Worm (Caenorhabditis elegans): ENCODE data around the gene math-24.

The math-24 gene

DNA sequence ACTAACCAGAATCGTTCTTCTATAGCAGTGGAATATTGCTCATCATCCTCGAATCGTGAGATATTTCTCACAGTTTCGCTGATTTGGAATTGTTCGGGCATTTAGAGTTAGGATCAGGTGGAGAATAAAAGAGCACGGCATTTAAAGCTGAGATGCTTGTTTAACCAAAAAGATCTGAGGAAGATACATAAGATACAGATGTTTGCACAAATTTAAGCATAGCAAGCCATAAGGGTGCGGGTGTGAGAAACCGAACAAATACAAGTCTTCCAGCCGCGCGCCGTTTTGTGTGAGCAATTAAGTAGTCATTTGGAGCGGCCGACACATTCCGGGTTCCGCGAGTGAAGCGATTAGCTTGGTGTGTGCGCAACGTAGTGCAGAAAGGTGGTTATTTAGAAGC, 13.7 kb upstream of the math-24 start, which contains the start of gene math-7:
Gene math-7 (minus strand): TSS at position 101 of the 400 bp plus-strand sequence.
- TF ChIP-seq tbx-8 (GFP tag; optimal IDR thresholded peaks at IDR 0.05) (no peak), pha-4 (tag; optimal IDR thresholded peaks at IDR 0.05) (no peak), ceh-43 (GFP tag; optimal IDR thresholded peaks at IDR 0.05) (no peak), ces-1 (GFP tag; optimal IDR thresholded peaks at IDR 0.05) (no peak), nhr-76 (tag; optimal IDR thresholded peaks at IDR 0.05) (no peak), ceh-39 (tag; optimal IDR thresholded peaks at IDR 0.05) (no peak)

DNA sequence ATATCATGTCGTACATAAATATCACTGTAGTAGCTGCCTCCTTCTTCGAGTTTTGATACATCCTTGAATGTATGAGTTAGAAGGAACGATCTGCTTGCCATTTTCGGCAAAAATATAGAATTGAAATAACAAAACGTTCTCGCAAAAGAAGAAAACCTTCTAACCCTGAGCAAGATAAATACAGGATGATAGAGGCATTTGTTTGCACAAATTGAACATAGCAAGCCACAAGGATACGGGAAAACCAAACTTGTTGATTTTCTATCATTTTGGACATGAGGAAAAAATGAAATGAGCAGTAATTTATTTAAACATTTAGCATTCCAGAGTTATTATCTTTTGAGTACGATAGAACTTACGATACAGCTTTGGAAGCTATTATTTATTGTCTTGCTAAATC, 11.0 kb upstream of the math-24 start, which contains the start of gene math-8:
Gene math-8 (minus strand): TSS at position 101 of the 400 bp plus-strand sequence.
- TF ChIP-seq nhr-76 (tag; optimal IDR thresholded peaks at IDR 0.05): no peak
- no peak for TF ChIP-seq pha-4 (tag; optimal IDR thresholded peaks at IDR 0.05)
- TF ChIP-seq lin-13 (tag; optimal IDR thresholded peaks at IDR 0.05): no peak
- TF ChIP-seq nhr-237 (tag; optimal IDR thresholded peaks at IDR 0.05): no peak
- TF ChIP-seq sem-2 (GFP tag; optimal IDR thresholded peaks at IDR 0.05): no peak
- no peak for TF ChIP-seq nhr-2 (tag; optimal IDR thresholded peaks at IDR 0.05)
- no peak for TF ChIP-seq sptf-1 (tag; optimal IDR thresholded peaks at IDR 0.05)
- TF ChIP-seq lsy-2 (tag; optimal IDR thresholded peaks at IDR 0.05): no peak
- no peak for TF ChIP-seq mab-5 (tag; optimal IDR thresholded peaks at IDR 0.05)
- no peak for TF ChIP-seq hlh-1 (tag; optimal IDR thresholded peaks at IDR 0.05)
- TF ChIP-seq elt-1 (tag; optimal IDR thresholded peaks at IDR 0.05; ENCODE audit: borderline replicate concordance, insufficient read depth): no peak
- TF ChIP-seq unc-62 (GFP tag; optimal IDR thresholded peaks at IDR 0.05): no peak

DNA sequence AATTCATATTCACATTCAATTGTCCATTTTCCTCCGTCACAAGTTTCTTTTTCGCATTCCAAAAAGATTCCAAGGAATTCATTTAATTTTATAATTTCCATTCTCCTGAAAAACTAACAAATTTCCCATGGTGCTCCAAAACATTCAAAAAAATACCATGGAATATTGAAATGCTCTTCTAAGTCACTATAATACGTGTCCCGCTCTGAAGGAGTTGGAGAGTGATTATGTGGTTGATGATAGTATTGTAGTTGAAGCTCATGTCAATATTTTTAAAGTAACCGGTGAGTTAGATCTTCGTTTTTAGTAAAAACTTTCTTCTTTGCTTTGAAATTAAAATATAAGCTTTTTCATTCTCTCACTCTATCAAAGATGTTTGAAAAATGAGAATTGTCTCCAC, 9.4 kb upstream of the math-24 start, which contains the start of gene math-9:
Gene math-9 (minus strand): TSS at position 101 of the 400 bp plus-strand sequence.
- no peak for TF ChIP-seq ham-2 (GFP tag; optimal IDR thresholded peaks at IDR 0.05)
- TF ChIP-seq flh-1 (GFP tag; optimal IDR thresholded peaks at IDR 0.05): no peak
- TF ChIP-seq nhr-28 (tag; optimal IDR thresholded peaks at IDR 0.05): no peak
- TF ChIP-seq sem-2 (GFP tag; optimal IDR thresholded peaks at IDR 0.05): no peak
- TF ChIP-seq lin-32 (GFP tag; optimal IDR thresholded peaks at IDR 0.05): no peak
- no peak for TF ChIP-seq elt-3 (tag; optimal IDR thresholded peaks at IDR 0.05)
- no peak for TF ChIP-seq bed-3 (GFP tag; optimal IDR thresholded peaks at IDR 0.05)
- no peak for TF ChIP-seq ceh-43 (GFP tag; optimal IDR thresholded peaks at IDR 0.05)
- TF ChIP-seq snpc-4 (tag; optimal IDR thresholded peaks at IDR 0.05): no peak
- TF ChIP-seq nhr-2 (tag; optimal IDR thresholded peaks at IDR 0.05): no peak
- TF ChIP-seq tbx-8 (GFP tag; optimal IDR thresholded peaks at IDR 0.05): no peak
- TF ChIP-seq pha-4 (tag; optimal IDR thresholded peaks at IDR 0.05): no peak
- no peak for TF ChIP-seq nhr-76 (tag; optimal IDR thresholded peaks at IDR 0.05)
- no peak for TF ChIP-seq drap-1 (GFP tag; optimal IDR thresholded peaks at IDR 0.05)
- no peak for TF ChIP-seq nhr-237 (tag; optimal IDR thresholded peaks at IDR 0.05)
- TF ChIP-seq unc-62 (GFP tag; optimal IDR thresholded peaks at IDR 0.05): no peak

DNA sequence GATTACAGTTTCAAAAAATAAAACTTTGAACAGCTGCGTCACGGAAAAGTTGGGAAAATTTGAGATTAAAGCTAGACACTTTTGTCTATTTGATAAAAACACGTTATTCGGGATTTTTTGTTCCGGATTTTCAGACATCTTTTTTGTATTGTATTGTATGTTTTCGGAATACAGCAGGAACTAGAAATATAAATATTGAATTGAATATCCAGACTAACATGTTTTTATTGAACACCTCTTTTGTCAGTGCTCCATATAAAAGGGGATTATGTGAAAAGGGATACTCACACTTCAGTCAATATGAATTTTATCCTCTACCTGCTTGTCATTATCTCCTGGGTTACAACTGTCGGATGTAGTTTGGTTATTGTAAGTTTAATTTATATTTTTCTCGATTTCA, 6.1 kb upstream of the math-24 start, which contains the start of gene C16C4.1:
Gene C16C4.1 (plus strand): TSS at position 301 of the 400 bp plus-strand sequence.
- TF ChIP-seq ceh-83 (GFP tag; optimal IDR thresholded peaks at IDR 0.05) (no peak), lin-32 (GFP tag; optimal IDR thresholded peaks at IDR 0.05) (no peak), cnd-1 (tag; optimal IDR thresholded peaks at IDR 0.05) (no peak), unc-39 (tag; optimal IDR thresholded peaks at IDR 0.05) (no peak), snpc-4 (tag; optimal IDR thresholded peaks at IDR 0.05) (no peak), drap-1 (GFP tag; optimal IDR thresholded peaks at IDR 0.05) (no peak), mab-5 (tag; optimal IDR thresholded peaks at IDR 0.05) (no peak), nhr-12 (tag; optimal IDR thresholded peaks at IDR 0.05) (no peak), blmp-1 (tag; optimal IDR thresholded peaks at IDR 0.05) (no peak), ces-1 (GFP tag; optimal IDR thresholded peaks at IDR 0.05) (no peak), bed-3 (GFP tag; optimal IDR thresholded peaks at IDR 0.05) (no peak), lsy-2 (tag; optimal IDR thresholded peaks at IDR 0.05) (no peak), nhr-28 (tag; optimal IDR thresholded peaks at IDR 0.05) (no peak), lin-13 (tag; optimal IDR thresholded peaks at IDR 0.05) (no peak), elt-3 (tag; optimal IDR thresholded peaks at IDR 0.05) (no peak), elt-1 (tag; optimal IDR thresholded peaks at IDR 0.05; ENCODE audit: borderline replicate concordance, insufficient read depth) (no peak), ceh-39 (tag; optimal IDR thresholded peaks at IDR 0.05) (no peak), unc-62 (GFP tag; optimal IDR thresholded peaks at IDR 0.05) (no peak), ham-2 (GFP tag; optimal IDR thresholded peaks at IDR 0.05) (no peak), mls-2 (tag; optimal IDR thresholded peaks at IDR 0.05) (no peak)

DNA sequence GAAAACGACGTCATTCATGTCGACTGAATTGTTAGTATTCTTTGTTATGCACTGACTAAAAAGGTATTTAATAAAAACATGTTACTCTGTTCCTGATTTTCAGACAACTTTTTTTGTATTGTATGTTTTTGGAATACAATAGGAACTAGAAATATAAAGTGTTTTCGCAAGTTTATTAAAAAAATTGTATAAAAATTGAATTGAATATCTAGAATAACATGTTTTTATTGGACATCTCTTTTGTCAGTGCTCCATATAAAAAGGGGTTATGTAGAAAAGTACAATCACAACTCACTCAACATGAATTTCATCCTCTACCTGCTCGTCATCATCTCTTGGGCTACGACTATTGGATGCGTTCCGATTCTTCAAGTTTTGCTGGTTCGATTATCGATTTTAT, 4.8 kb upstream of the math-24 start, which contains the start of gene C46F9.5:
Gene C46F9.5 (plus strand): TSS at position 301 of the 400 bp plus-strand sequence.
- no peak for TF ChIP-seq unc-62 (GFP tag; optimal IDR thresholded peaks at IDR 0.05)
- no peak for TF ChIP-seq flh-1 (GFP tag; optimal IDR thresholded peaks at IDR 0.05)
- TF ChIP-seq drap-1 (GFP tag; optimal IDR thresholded peaks at IDR 0.05): no peak
- TF ChIP-seq nhr-28 (tag; optimal IDR thresholded peaks at IDR 0.05): no peak
- TF ChIP-seq ceh-43 (GFP tag; optimal IDR thresholded peaks at IDR 0.05): no peak
- TF ChIP-seq zip-8 (tag; optimal IDR thresholded peaks at IDR 0.05): no peak
- no peak for TF ChIP-seq lsy-2 (tag; optimal IDR thresholded peaks at IDR 0.05)
- no peak for TF ChIP-seq mep-1 (tag; optimal IDR thresholded peaks at IDR 0.05)
- TF ChIP-seq ces-1 (GFP tag; optimal IDR thresholded peaks at IDR 0.05): no peak
- no peak for TF ChIP-seq ham-2 (GFP tag; optimal IDR thresholded peaks at IDR 0.05)
- no peak for TF ChIP-seq ceh-83 (GFP tag; optimal IDR thresholded peaks at IDR 0.05)
- no peak for TF ChIP-seq blmp-1 (tag; optimal IDR thresholded peaks at IDR 0.05)
- TF ChIP-seq lin-13 (tag; optimal IDR thresholded peaks at IDR 0.05): no peak
- TF ChIP-seq tbx-8 (GFP tag; optimal IDR thresholded peaks at IDR 0.05): no peak
- no peak for TF ChIP-seq cnd-1 (tag; optimal IDR thresholded peaks at IDR 0.05)
